Worm (Caenorhabditis elegans) whole organism, young adult: Measurements from ENCODE around the gene mtre-1.

Experiments
- C17E4.6 ChIP-seq: fragments of 200-800 bp; sonication (Bioruptor generic); IDR thresholded peaks from 2 replicates; pipeline ENCODE4 v1.3.6; 2022; ENCODE audit warnings: missing genetic modification reagents, missing genetic modification characterization, missing compliant biosample characterization
- F22D6.2 ChIP-seq: sonication (generic microtip); optimal IDR thresholded peaks from 2 replicates; lab custom pipeline; 2016; ENCODE audit warnings: mild to moderate bottlenecking, missing genetic modification characterization, missing compliant biosample characterization
- F33H1.4 ChIP-seq: fragments of 200-800 bp; sonication (Bioruptor generic); IDR thresholded peaks from 2 replicates; pipeline ENCODE4 v1.3.6; 2022; ENCODE audit warnings: missing genetic modification reagents, missing genetic modification characterization, missing compliant biosample characterization
- F37B4.10 ChIP-seq: fragments of 200-800 bp; sonication (Bioruptor generic); IDR thresholded peaks from 2 replicates; pipeline ENCODE4 v1.3.6; 2022; ENCODE audit warnings: missing genetic modification characterization, missing compliant biosample characterization
- F49E8.2 ChIP-seq: sonication (generic microtip); optimal IDR thresholded peaks from 3 replicates; lab custom pipeline; 2017; ENCODE audit warnings: missing genetic modification characterization, mild to moderate bottlenecking, missing compliant biosample characterization, antibody characterized with exemption, moderate library complexity; ENCODE audit not compliant: insufficient read depth
- F55B11.4 ChIP-seq: sonication (generic microtip); optimal IDR thresholded peaks from 2 replicates; lab custom pipeline; 2016; ENCODE audit warnings: missing compliant biosample characterization, missing genetic modification characterization, borderline replicate concordance; ENCODE audit not compliant: insufficient read depth
- F57A8.1 ChIP-seq: fragments of 200-800 bp; sonication (Bioruptor generic); optimal IDR thresholded peaks from 2 replicates; lab custom pipeline; 2018; ENCODE audit warnings: mild to moderate bottlenecking, missing genetic modification characterization, moderate library complexity, missing compliant biosample characterization
- K11D2.4 ChIP-seq: fragments of 200-800 bp; sonication (Bioruptor generic); IDR thresholded peaks from 2 replicates; pipeline ENCODE4 v1.3.6; 2022; ENCODE audit warnings: missing genetic modification reagents, missing genetic modification characterization, missing compliant biosample characterization
- Y53F4B.3 ChIP-seq: fragments of 200-800 bp; sonication (Bioruptor generic); IDR thresholded peaks from 2 replicates; pipeline ENCODE4 v1.3.6; 2022; ENCODE audit warnings: missing genetic modification reagents, missing genetic modification characterization, missing compliant biosample characterization
- Y56A3A.18 ChIP-seq: fragments of 200-800 bp; sonication (Bioruptor generic); IDR thresholded peaks from 2 replicates; pipeline ENCODE4 v1.3.6; 2022; ENCODE audit warnings: missing genetic modification reagents, missing genetic modification characterization, missing compliant biosample characterization
- Y95B8A.8 ChIP-seq: fragments of 200-800 bp; sonication (Bioruptor generic); IDR thresholded peaks from 2 replicates; pipeline ENCODE4 v1.3.6; 2022; ENCODE audit warnings: missing genetic modification reagents, missing genetic modification characterization, missing compliant biosample characterization
- aptf-2 ChIP-seq: fragments of 200-800 bp; sonication (Bioruptor generic); conservative IDR thresholded peaks from 2 replicates; pipeline ENCODE4 v1.3.6; 2022; ENCODE audit warnings: missing genetic modification reagents, missing genetic modification characterization, missing compliant biosample characterization
- atf-7 ChIP-seq: sonication (generic microtip); optimal IDR thresholded peaks from 2 replicates; lab custom pipeline; 2017; ENCODE audit warnings: mild to moderate bottlenecking, missing genetic modification characterization, missing compliant biosample characterization
- attf-3 ChIP-seq: fragments of 200-800 bp; sonication (Bioruptor generic); conservative IDR thresholded peaks from 2 replicates; pipeline ENCODE4 v1.3.6; 2022; ENCODE audit warnings: missing genetic modification reagents, missing genetic modification characterization, missing compliant biosample characterization
- attf-5 ChIP-seq: fragments of 200-800 bp; sonication (Bioruptor generic); optimal IDR thresholded peaks from 2 replicates; lab custom pipeline; 2018; ENCODE audit warnings: mild to moderate bottlenecking, missing genetic modification characterization, missing compliant biosample characterization
- attf-6 ChIP-seq: fragments of 200-800 bp; sonication (Bioruptor generic); IDR thresholded peaks from 2 replicates; pipeline ENCODE4 v1.3.6; 2022; ENCODE audit warnings: missing genetic modification reagents, missing genetic modification characterization, missing compliant biosample characterization
- bed-1 ChIP-seq: fragments of 200-800 bp; sonication (Bioruptor generic); IDR thresholded peaks from 2 replicates; pipeline ENCODE4 v1.3.6; 2022; ENCODE audit warnings: missing genetic modification reagents, missing genetic modification characterization, missing compliant biosample characterization
- bed-2 ChIP-seq: fragments of 200-800 bp; sonication (Bioruptor generic); IDR thresholded peaks from 2 replicates; pipeline ENCODE4 v1.3.6; 2022; ENCODE audit warnings: missing genetic modification reagents, missing genetic modification characterization, missing compliant biosample characterization
- ceh-100 ChIP-seq: fragments of 200-800 bp; sonication (Bioruptor generic); IDR thresholded peaks from 2 replicates; pipeline ENCODE4 v1.3.6; 2022; ENCODE audit warnings: missing genetic modification reagents, missing genetic modification characterization, missing compliant biosample characterization
- ceh-27 ChIP-seq: fragments of 200-800 bp; sonication (Bioruptor generic); optimal IDR thresholded peaks from 2 replicates; lab custom pipeline; 2018; ENCODE audit warnings: mild to moderate bottlenecking, missing genetic modification characterization, moderate library complexity, missing compliant biosample characterization
- chd-7 ChIP-seq: sonication (generic microtip); optimal IDR thresholded peaks from 2 replicates; lab custom pipeline; 2016; ENCODE audit warnings: mild to moderate bottlenecking, missing genetic modification characterization, moderate library complexity, missing compliant biosample characterization
- efl-1 ChIP-seq: fragments of 150-350 bp; optimal IDR thresholded peaks from 2 replicates; lab custom pipeline; 2014; ENCODE audit warnings: missing biosample characterization, missing genetic modification reagents, missing genetic modification characterization
- egl-18 ChIP-seq: fragments of 200-800 bp; sonication (Bioruptor generic); IDR thresholded peaks from 2 replicates; pipeline ENCODE4 v1.3.6; 2022; ENCODE audit warnings: missing genetic modification reagents, missing genetic modification characterization, missing compliant biosample characterization
- egrh-3 ChIP-seq: fragments of 200-800 bp; sonication (Bioruptor generic); IDR thresholded peaks from 2 replicates; pipeline ENCODE4 v1.3.6; 2022; ENCODE audit warnings: missing genetic modification reagents, missing genetic modification characterization, missing compliant biosample characterization
- fkh-3 ChIP-seq: sonication (generic microtip); optimal IDR thresholded peaks from 2 replicates; lab custom pipeline; 2016; ENCODE audit warnings: mild to moderate bottlenecking, missing genetic modification characterization, missing compliant biosample characterization
- gei-17 ChIP-seq: fragments of 200-800 bp; sonication (Bioruptor generic); optimal IDR thresholded peaks from 2 replicates; lab custom pipeline; 2018; ENCODE audit warnings: mild to moderate bottlenecking, missing genetic modification characterization, missing compliant biosample characterization
- him-1 ChIP-seq: sonication (generic microtip); optimal IDR thresholded peaks from 2 replicates; lab custom pipeline; 2016; ENCODE audit warnings: missing genotype, missing genetic modification reagents, missing genetic modification characterization, missing compliant biosample characterization
- hlh-12 ChIP-seq: sonication (generic microtip); optimal IDR thresholded peaks from 2 replicates; lab custom pipeline; 2016; ENCODE audit warnings: missing genetic modification characterization, missing compliant biosample characterization
- hrde-1 ChIP-seq: sonication (generic microtip); optimal IDR thresholded peaks from 2 replicates; lab custom pipeline; 2016; ENCODE audit warnings: missing genetic modification characterization, mild to moderate bottlenecking, missing compliant biosample characterization, moderate library complexity, missing genotype, missing genetic modification reagents, borderline replicate concordance
- hsf-1 ChIP-seq: fragments of 200-800 bp; sonication (Bioruptor generic); IDR thresholded peaks from 2 replicates; pipeline ENCODE4 v1.3.6; 2022; ENCODE audit warnings: missing genetic modification reagents, missing genetic modification characterization, missing compliant biosample characterization
- let-526 ChIP-seq: fragments of 200-800 bp; sonication (Bioruptor generic); IDR thresholded peaks from 2 replicates; pipeline ENCODE4 v1.3.6; 2022; ENCODE audit warnings: missing genetic modification reagents, missing genetic modification characterization, missing compliant biosample characterization
- lin-26 ChIP-seq: fragments of 200-800 bp; sonication (Bioruptor generic); IDR thresholded peaks from 2 replicates; pipeline ENCODE4 v1.3.6; 2022; ENCODE audit warnings: missing genetic modification reagents, missing genetic modification characterization, missing compliant biosample characterization
- lin-35 ChIP-seq, 3 experiments: fragments of 150-350 bp in 2 of 3; sonication (generic microtip) in 1 of 3; optimal IDR thresholded peaks; 2 replicates each; lab custom pipeline; 2014 to 2018; ENCODE audit warnings: missing biosample characterization in 3 of 3, missing genetic modification characterization in 3 of 3, missing genetic modification reagents in 3 of 3
- mes-4 ChIP-seq: sonication (generic microtip); optimal IDR thresholded peaks from 2 replicates; lab custom pipeline; 2016; ENCODE audit warnings: missing genotype, missing genetic modification characterization, missing compliant biosample characterization
- nfya-1 ChIP-seq: sonication (generic microtip); optimal IDR thresholded peaks from 2 replicates; lab custom pipeline; 2017; ENCODE audit warnings: antibody characterized with exemption, missing compliant biosample characterization, missing genetic modification characterization, borderline replicate concordance; ENCODE audit not compliant: insufficient read depth
- nfyb-1 ChIP-seq: fragments of 200-800 bp; sonication (Bioruptor generic); IDR thresholded peaks from 2 replicates; pipeline ENCODE4 v1.3.6; 2022; ENCODE audit warnings: missing genetic modification reagents, missing genetic modification characterization, missing compliant biosample characterization
- nhr-120 ChIP-seq: fragments of 200-800 bp; sonication (Bioruptor generic); IDR thresholded peaks from 2 replicates; pipeline ENCODE4 v1.3.6; 2022; ENCODE audit warnings: missing genetic modification characterization, missing compliant biosample characterization
- nhr-179 ChIP-seq: sonication (generic microtip); optimal IDR thresholded peaks from 2 replicates; lab custom pipeline; 2016; ENCODE audit warnings: mild to moderate bottlenecking, missing genetic modification characterization, missing compliant biosample characterization
- pbrm-1 ChIP-seq: fragments of 200-800 bp; sonication (Bioruptor generic); IDR thresholded peaks from 2 replicates; pipeline ENCODE4 v1.3.6; 2022; ENCODE audit warnings: missing genetic modification reagents, missing genetic modification characterization, missing compliant biosample characterization
- rcor-1 ChIP-seq: fragments of 200-800 bp; sonication (Bioruptor generic); IDR thresholded peaks from 2 replicates; pipeline ENCODE4 v1.3.6; 2022; ENCODE audit warnings: missing genetic modification reagents, missing genetic modification characterization, missing compliant biosample characterization
- repo-1 ChIP-seq: sonication (generic microtip); optimal IDR thresholded peaks from 2 replicates; lab custom pipeline; 2017; ENCODE audit warnings: mild to moderate bottlenecking, missing genetic modification characterization, missing compliant biosample characterization
- snpc-1.3 ChIP-seq: sonication (generic microtip); optimal IDR thresholded peaks from 2 replicates; lab custom pipeline; 2017; ENCODE audit warnings: missing genetic modification characterization, mild to moderate bottlenecking, missing compliant biosample characterization, antibody characterized with exemption, moderate library complexity, missing genotype, missing genetic modification reagents; ENCODE audit not compliant: insufficient read depth
- snpc-3.4 ChIP-seq: sonication (generic microtip); optimal IDR thresholded peaks from 2 replicates; lab custom pipeline; 2017; ENCODE audit warnings: missing genetic modification characterization, mild to moderate bottlenecking, missing compliant biosample characterization, antibody characterized with exemption, moderate library complexity, missing genotype, missing genetic modification reagents
- somi-1 ChIP-seq: fragments of 200-800 bp; sonication (Bioruptor generic); optimal IDR thresholded peaks from 2 replicates; lab custom pipeline; 2018; ENCODE audit warnings: mild to moderate bottlenecking, missing genetic modification characterization, missing compliant biosample characterization
- tbp1 ChIP-seq: fragments of 200-800 bp; sonication (Bioruptor generic); optimal IDR thresholded peaks from 2 replicates; lab custom pipeline; 2018; ENCODE audit warnings: mild to moderate bottlenecking, missing genetic modification characterization, missing compliant biosample characterization
- zim-3 ChIP-seq: sonication (generic microtip); optimal IDR thresholded peaks from 2 replicates; lab custom pipeline; 2017; ENCODE audit warnings: mild to moderate bottlenecking, missing genetic modification characterization, moderate library complexity, missing compliant biosample characterization
- ztf-18 ChIP-seq: sonication (generic microtip); optimal IDR thresholded peaks from 2 replicates; lab custom pipeline; 2016; ENCODE audit warnings: missing genotype, mild to moderate bottlenecking, missing genetic modification characterization, missing compliant biosample characterization
- ztf-25 ChIP-seq: fragments of 200-800 bp; sonication (Bioruptor generic); IDR thresholded peaks from 2 replicates; pipeline ENCODE4 v1.3.6; 2022; ENCODE audit warnings: missing genetic modification reagents, missing genetic modification characterization, missing compliant biosample characterization
- ztf-28 ChIP-seq: fragments of 200-800 bp; sonication (Bioruptor generic); IDR thresholded peaks from 2 replicates; pipeline ENCODE4 v1.3.6; 2022; ENCODE audit warnings: missing genetic modification reagents, missing genetic modification characterization, missing compliant biosample characterization

mtre-1 gene

ce11 chrII:8086803-8087202, 36.4 kb upstream of the mtre-1 start, which contains the start of gene K02C4.3 (continued):
- TF ChIP-seq Y56A3A.18 (GFP tag; lab: Robert Waterston, UW), result no peak
- TF ChIP-seq C17E4.6 (GFP tag; lab: Robert Waterston, UW), result no peak
- peak in 1 of 3 experiments; percentile 80 for TF ChIP-seq lin-35 (GFP tag; optimal IDR thresholded peaks at IDR 0.05; lab: Kevin White, UChicago)
- no peak for TF ChIP-seq nfya-1 (tag; lab: Kevin White, UChicago)
- no peak for TF ChIP-seq zim-3 (tag; lab: Kevin White, UChicago)
- no peak for TF ChIP-seq lin-26 (GFP tag; lab: Robert Waterston, UW)
- TF ChIP-seq hsf-1 (GFP tag; lab: Robert Waterston, UW), result no peak
- TF ChIP-seq F37B4.10, result no peak
- TF ChIP-seq him-1 (tag; lab: Kevin White, UChicago), result peak; percentile 44
- no peak for TF ChIP-seq hrde-1 (tag; lab: Kevin White, UChicago)
- TF ChIP-seq ceh-100 (GFP tag; lab: Robert Waterston, UW), result no peak
- no peak for TF ChIP-seq bed-2
- no peak for TF ChIP-seq attf-3 (GFP tag; lab: Robert Waterston, UW)
- no peak for TF ChIP-seq Y95B8A.8 (GFP tag; lab: Robert Waterston, UW)
- TF ChIP-seq bed-1 (GFP tag; lab: Robert Waterston, UW), result no peak
- TF ChIP-seq repo-1 (tag; lab: Kevin White, UChicago), result no peak
- TF ChIP-seq F55B11.4, result no peak
- no peak for TF ChIP-seq aptf-2 (GFP tag; lab: Robert Waterston, UW)
- TF ChIP-seq ztf-28 (GFP tag; lab: Robert Waterston, UW), result no peak
- TF ChIP-seq tbp1 (GFP tag; lab: Kevin White, UChicago), result no peak
- TF ChIP-seq nhr-120 (GFP tag; lab: Robert Waterston, UW), result no peak
- no peak for TF ChIP-seq ztf-25 (GFP tag; lab: Robert Waterston, UW)
- no peak for TF ChIP-seq nfyb-1 (GFP tag; lab: Robert Waterston, UW)
- TF ChIP-seq Y53F4B.3 (GFP tag; lab: Robert Waterston, UW), result no peak
- TF ChIP-seq pbrm-1 (GFP tag; lab: Robert Waterston, UW), result no peak
- TF ChIP-seq rcor-1 (GFP tag; lab: Robert Waterston, UW), result no peak
- no peak for TF ChIP-seq egl-18 (GFP tag; lab: Robert Waterston, UW)
- TF ChIP-seq F49E8.2 (tag; lab: Kevin White, UChicago), result no peak
- TF ChIP-seq fkh-3, result no peak
- TF ChIP-seq snpc-3.4 (tag; lab: Kevin White, UChicago), result peak; percentile 60
- no peak for TF ChIP-seq egrh-3 (GFP tag; lab: Robert Waterston, UW)
- no peak for TF ChIP-seq mes-4
- TF ChIP-seq efl-1 (GFP tag; lab: Kevin White, UChicago), result peak; percentile 69
- no peak for TF ChIP-seq attf-6 (GFP tag; lab: Robert Waterston, UW)
- TF ChIP-seq attf-5 (GFP tag; lab: Kevin White, UChicago), result peak; percentile 27
- TF ChIP-seq F57A8.1 (GFP tag; lab: Kevin White, UChicago), result no peak
- no peak for TF ChIP-seq ceh-27 (GFP tag; lab: Kevin White, UChicago)
- TF ChIP-seq K11D2.4 (GFP tag; lab: Robert Waterston, UW), result no peak
- no peak for TF ChIP-seq atf-7 (tag; lab: Kevin White, UChicago)
- peak; percentile 7 for TF ChIP-seq snpc-1.3 (tag; lab: Kevin White, UChicago)
- no peak for TF ChIP-seq gei-17
- TF ChIP-seq let-526 (GFP tag; lab: Robert Waterston, UW), result no peak
- peak; percentile 37; the same call in 1 of the 2 replicates for TF ChIP-seq F33H1.4
- TF ChIP-seq F22D6.2 (tag; lab: Kevin White, UChicago), result no peak
- no peak for TF ChIP-seq hlh-12 (tag; lab: Kevin White, UChicago)
- TF ChIP-seq somi-1 (GFP tag; lab: Kevin White, UChicago), result no peak
- no peak for TF ChIP-seq nhr-179
- TF ChIP-seq ztf-18 (tag; lab: Kevin White, UChicago), result peak; percentile 93
- no peak for TF ChIP-seq chd-7 (tag; lab: Kevin White, UChicago)
